Fruit fly (Drosophila melanogaster) whole organism, embryonic: ENCODE results near the gene synr.
A peak's percentile ranks its signal among the peaks of the same experiment; 100 is the strongest.

Experiments
- BEAF-32 ChIP-seq: fragments of 200-800 bp; sonication (Bioruptor generic); optimal IDR thresholded peaks from 3 replicates; lab custom pipeline; 2017; ENCODE audit warnings: missing biosample characterization, missing genetic modification characterization, mild to moderate bottlenecking, moderate library complexity, missing genetic modification reagents
- CG13123 ChIP-seq: fragments of 200-800 bp; sonication (Bioruptor generic); optimal IDR thresholded peaks from 2 replicates; lab custom pipeline; 2016; ENCODE audit warnings: missing biosample characterization, missing genetic modification characterization
- CG13775 ChIP-seq: fragments of 200-800 bp; sonication (Bioruptor generic); optimal IDR thresholded peaks from 3 replicates; lab custom pipeline; 2017; ENCODE audit warnings: missing biosample characterization, mild to moderate bottlenecking, missing genetic modification characterization
- CG15269 ChIP-seq: fragments of 200-800 bp; sonication (Bioruptor generic); optimal IDR thresholded peaks from 2 replicates; lab custom pipeline; 2018; ENCODE audit warnings: missing biosample characterization, mild to moderate bottlenecking, missing genetic modification characterization, moderate library complexity
- CG15514 ChIP-seq: fragments of 200-800 bp; sonication (Bioruptor generic); optimal IDR thresholded peaks from 3 replicates; lab custom pipeline; 2017; ENCODE audit warnings: missing biosample characterization, missing genetic modification characterization, mild to moderate bottlenecking, moderate library complexity, missing genetic modification reagents
- CG2199 ChIP-seq: fragments of 200-800 bp; sonication (Bioruptor generic); IDR thresholded peaks from 3 replicates; pipeline ENCODE4 v1.3.6; 2022; ENCODE audit warnings: missing biosample characterization, missing genetic modification characterization
- CG32532 ChIP-seq: fragments of 200-800 bp; sonication (Bioruptor generic); IDR thresholded peaks from 2 replicates; pipeline ENCODE4 v1.3.6; 2022; ENCODE audit warnings: missing biosample characterization, missing genetic modification characterization
- CG33557 ChIP-seq: fragments of 200-800 bp; sonication (Bioruptor generic); optimal IDR thresholded peaks from 2 replicates; lab custom pipeline; 2019; ENCODE audit warnings: missing biosample characterization, mild to moderate bottlenecking, missing genetic modification characterization, moderate library complexity
- CG5245 ChIP-seq: fragments of 200-800 bp; sonication (Bioruptor generic); optimal IDR thresholded peaks from 3 replicates; lab custom pipeline; 2016; ENCODE audit warnings: missing biosample characterization, missing genetic modification characterization
- CG7271 ChIP-seq: fragments of 200-800 bp; sonication (Bioruptor generic); optimal IDR thresholded peaks from 2 replicates; lab custom pipeline; 2018; ENCODE audit warnings: missing biosample characterization, mild to moderate bottlenecking, missing genetic modification characterization, moderate library complexity
- CG7987 ChIP-seq: fragments of 200-800 bp; sonication (Bioruptor generic); optimal IDR thresholded peaks from 2 replicates; lab custom pipeline; 2018; ENCODE audit warnings: missing biosample characterization, mild to moderate bottlenecking, missing genetic modification characterization, moderate library complexity
- CG9215 ChIP-seq: fragments of 200-800 bp; sonication (Bioruptor generic); IDR thresholded peaks from 2 replicates; pipeline ENCODE4 v1.3.6; 2022; ENCODE audit warnings: missing biosample characterization, missing genetic modification characterization
- Dip3 ChIP-seq: fragments of 200-800 bp; sonication (Bioruptor generic); optimal IDR thresholded peaks from 3 replicates; lab custom pipeline; 2016; ENCODE audit warnings: missing biosample characterization, missing genetic modification characterization
- Dp ChIP-seq: fragments of 200-800 bp; sonication (Bioruptor generic); optimal IDR thresholded peaks from 2 replicates; lab custom pipeline; 2018; ENCODE audit warnings: missing biosample characterization, mild to moderate bottlenecking, missing genetic modification characterization, moderate library complexity
- ERR ChIP-seq: fragments of 200-800 bp; sonication (Bioruptor generic); optimal IDR thresholded peaks from 2 replicates; lab custom pipeline; 2016; ENCODE audit warnings: missing biosample characterization, missing genetic modification characterization
- HLH3B ChIP-seq: fragments of 200-800 bp; sonication (Bioruptor generic); IDR thresholded peaks from 2 replicates; pipeline ENCODE4 v1.3.6; 2022; ENCODE audit warnings: missing biosample characterization, missing genetic modification characterization
- Hmx ChIP-seq: fragments of 200-800 bp; sonication (Bioruptor generic); optimal IDR thresholded peaks from 2 replicates; lab custom pipeline; 2016; ENCODE audit warnings: missing biosample characterization, missing genetic modification characterization
- Lhr ChIP-seq: fragments of 200-800 bp; sonication (Bioruptor generic); optimal IDR thresholded peaks from 3 replicates; lab custom pipeline; 2017; ENCODE audit warnings: mild to moderate bottlenecking, missing biosample characterization, missing genetic modification reagents, missing genetic modification characterization
- Med ChIP-seq: fragments of 200-800 bp; sonication (Bioruptor generic); peaks from one replicate; lab custom pipeline; 2016; ENCODE audit warnings: missing biosample characterization, missing genetic modification characterization, mild to moderate bottlenecking, inconsistent platforms, moderate library complexity
- Meics ChIP-seq: fragments of 200-800 bp; sonication (Bioruptor generic); optimal IDR thresholded peaks from 2 replicates; lab custom pipeline; 2017; ENCODE audit warnings: missing biosample characterization, mild to moderate bottlenecking, missing genetic modification characterization
- NC2β ChIP-seq: fragments of 200-800 bp; sonication (Bioruptor generic); optimal IDR thresholded peaks from 2 replicates; lab custom pipeline; 2016; ENCODE audit warnings: missing biosample characterization, missing genetic modification characterization
- NfI ChIP-seq: fragments of 200-800 bp; sonication (Bioruptor generic); optimal IDR thresholded peaks from 3 replicates; lab custom pipeline; 2018; ENCODE audit warnings: missing biosample characterization, mild to moderate bottlenecking, missing genetic modification characterization, moderate library complexity
- Opbp ChIP-seq: fragments of 200-800 bp; sonication (Bioruptor generic); IDR thresholded peaks from 3 replicates; pipeline ENCODE4 v1.3.6; 2022; ENCODE audit warnings: missing biosample characterization, missing genetic modification characterization; ENCODE audit not compliant: partially characterized antibody
- ash1 ChIP-seq: fragments of 200-800 bp; sonication (Bioruptor generic); optimal IDR thresholded peaks from 2 replicates; lab custom pipeline; 2018; ENCODE audit warnings: missing biosample characterization, mild to moderate bottlenecking, missing genetic modification characterization
- ci ChIP-seq: fragments of 200-800 bp; sonication (Bioruptor generic); IDR thresholded peaks from 3 replicates; pipeline ENCODE4 v1.3.6; 2022; ENCODE audit warnings: missing biosample characterization, missing genetic modification characterization
- ewg ChIP-seq: fragments of 200-800 bp; sonication (Bioruptor generic); optimal IDR thresholded peaks from 3 replicates; lab custom pipeline; 2017; ENCODE audit warnings: mild to moderate bottlenecking, missing biosample characterization, missing genetic modification reagents, missing genetic modification characterization
- fd96Cb ChIP-seq: fragments of 200-800 bp; sonication (Bioruptor generic); optimal IDR thresholded peaks from 2 replicates; lab custom pipeline; 2018; ENCODE audit warnings: missing biosample characterization, mild to moderate bottlenecking, missing genetic modification characterization, moderate library complexity
- fu2 ChIP-seq: fragments of 200-800 bp; sonication (Bioruptor generic); optimal IDR thresholded peaks from 2 replicates; lab custom pipeline; 2016; ENCODE audit warnings: missing biosample characterization, missing genetic modification characterization
- gcm ChIP-seq: fragments of 200-800 bp; sonication (Bioruptor generic); optimal IDR thresholded peaks from 2 replicates; lab custom pipeline; 2019; ENCODE audit warnings: missing biosample characterization, mild to moderate bottlenecking, missing genetic modification characterization, moderate library complexity
- hbn ChIP-seq: fragments of 200-800 bp; sonication (Bioruptor generic); IDR thresholded peaks from 2 replicates; pipeline ENCODE4 v1.3.6; 2022; ENCODE audit warnings: missing biosample characterization, missing genetic modification characterization; ENCODE audit not compliant: partially characterized antibody
- jigr1 ChIP-seq: fragments of 200-800 bp; sonication (Bioruptor generic); IDR thresholded peaks from 3 replicates; pipeline ENCODE4 v1.3.6; 2022; ENCODE audit warnings: missing biosample characterization, missing genetic modification characterization
- maf-S ChIP-seq: fragments of 200-800 bp; sonication (Bioruptor generic); optimal IDR thresholded peaks from 2 replicates; lab custom pipeline; 2016; ENCODE audit warnings: missing biosample characterization, missing genetic modification characterization
- mirr ChIP-seq: fragments of 200-800 bp; sonication (Bioruptor generic); optimal IDR thresholded peaks from 3 replicates; lab custom pipeline; 2018; ENCODE audit warnings: missing biosample characterization, mild to moderate bottlenecking, missing genetic modification characterization
- mld ChIP-seq: fragments of 200-800 bp; sonication (Bioruptor generic); IDR thresholded peaks from 3 replicates; pipeline ENCODE4 v1.3.6; 2022; ENCODE audit warnings: missing biosample characterization, missing genetic modification characterization; ENCODE audit not compliant: partially characterized antibody
- nom ChIP-seq: fragments of 200-800 bp; sonication (Bioruptor generic); optimal IDR thresholded peaks from 2 replicates; lab custom pipeline; 2017; ENCODE audit warnings: missing biosample characterization, missing genetic modification characterization, mild to moderate bottlenecking, moderate library complexity, missing genetic modification reagents
- org-1 ChIP-seq: fragments of 200-800 bp; sonication (Bioruptor generic); optimal IDR thresholded peaks from 2 replicates; lab custom pipeline; 2017; ENCODE audit warnings: missing biosample characterization, missing genetic modification characterization
- phol ChIP-seq: fragments of 200-800 bp; sonication (Bioruptor generic); optimal IDR thresholded peaks from 3 replicates; lab custom pipeline; 2018; ENCODE audit warnings: missing biosample characterization, mild to moderate bottlenecking, missing genetic modification characterization, moderate library complexity
- pita ChIP-seq: fragments of 200-800 bp; sonication (Bioruptor generic); optimal IDR thresholded peaks from 2 replicates; lab custom pipeline; 2017; ENCODE audit warnings: missing biosample characterization, mild to moderate bottlenecking, missing genetic modification characterization
- repo ChIP-seq: fragments of 200-800 bp; sonication (Bioruptor generic); optimal IDR thresholded peaks from 2 replicates; lab custom pipeline; 2016; ENCODE audit warnings: missing biosample characterization, missing genetic modification characterization
- run ChIP-seq: fragments of 200-800 bp; sonication (Bioruptor generic); optimal IDR thresholded peaks from 3 replicates; lab custom pipeline; 2018; ENCODE audit warnings: missing biosample characterization, mild to moderate bottlenecking, missing genetic modification characterization
- sc ChIP-seq, 3 experiments: fragments of >200 bp in 2 of 3; fragments of 200-800 bp in 1 of 3; sonication (Bioruptor generic) in 1 of 3; optimal IDR thresholded peaks; 2 replicates in 2 of 3; 3 replicates in 1 of 3; lab custom pipeline; 2017; ENCODE audit warnings: mild to moderate bottlenecking in 1 of 3, missing biosample characterization in 1 of 3, missing genetic modification characterization in 1 of 3, missing genetic modification reagents in 1 of 3
- sd ChIP-seq: fragments of 200-800 bp; sonication (Bioruptor generic); optimal IDR thresholded peaks from 3 replicates; lab custom pipeline; 2018; ENCODE audit warnings: missing biosample characterization, mild to moderate bottlenecking, missing genetic modification characterization, moderate library complexity
- seq ChIP-seq: fragments of 200-800 bp; sonication (Bioruptor generic); IDR thresholded peaks from 2 replicates; pipeline ENCODE4 v1.3.6; 2022; ENCODE audit warnings: missing biosample characterization, missing genetic modification characterization
- ssp ChIP-seq: fragments of 200-800 bp; sonication (Bioruptor generic); IDR thresholded peaks from 2 replicates; pipeline ENCODE4 v1.3.6; 2022; ENCODE audit warnings: missing biosample characterization, missing genetic modification characterization
- sug ChIP-seq: fragments of 200-800 bp; optimal IDR thresholded peaks from 2 replicates; lab custom pipeline; 2019; ENCODE audit warnings: missing biosample characterization, mild to moderate bottlenecking, missing genetic modification characterization, moderate library complexity
- tin ChIP-seq: fragments of 200-800 bp; sonication (Bioruptor generic); optimal IDR thresholded peaks from 3 replicates; lab custom pipeline; 2016; ENCODE audit warnings: missing biosample characterization, missing genetic modification characterization
- tio ChIP-seq: fragments of 200-800 bp; sonication (Bioruptor generic); optimal IDR thresholded peaks from 2 replicates; lab custom pipeline; 2017; ENCODE audit warnings: missing biosample characterization, missing genetic modification characterization, inconsistent platforms
- zen ChIP-seq: fragments of 200-800 bp; sonication (Bioruptor generic); optimal IDR thresholded peaks from 3 replicates; lab custom pipeline; 2018; ENCODE audit warnings: missing biosample characterization, mild to moderate bottlenecking, missing genetic modification characterization, moderate library complexity

synr gene

dm6 chr2L:4906546-4907250, 35.8 kb upstream of the synr start, which contains the start of gene snsl (continued):
- 0 out of 2 replicates have a peak, but pooled peaks have one; percentile 30 for TF ChIP-seq seq (GFP tag; lab: Robert Waterston, UW)
- no peak for TF ChIP-seq hbn
- TF ChIP-seq Dp (GFP tag; lab: Kevin White, UChicago), result no peak
- no peak for TF ChIP-seq CG7987 (GFP tag; lab: Kevin White, UChicago)
- TF ChIP-seq CG13775 (GFP tag; lab: Kevin White, UChicago), result peak; percentile 35
- no peak for TF ChIP-seq mld
- TF ChIP-seq ci (GFP tag; lab: Robert Waterston, UW), result peak; percentile 58; the same call in 2 of the 3 replicates
- peak; percentile 37; the same call in 1 of the 2 replicates for TF ChIP-seq CG32532 (GFP tag; lab: Robert Waterston, UW)
- no peak for TF ChIP-seq Hmx (GFP tag; lab: Kevin White, UChicago)
- TF ChIP-seq tin, result peak; percentile 40
- TF ChIP-seq Meics, result peak; percentile 65
- peak; percentile 55 for TF ChIP-seq sd
- no peak for TF ChIP-seq ash1 (GFP tag; lab: Kevin White, UChicago)
- TF ChIP-seq NfI, result peak; percentile 23
- TF ChIP-seq phol, result peak; percentile 78
- TF ChIP-seq repo, result no peak
- peak; percentile 57 for TF ChIP-seq sug (tag; lab: Kevin White, UChicago)
- TF ChIP-seq CG2199, result no peak
- TF ChIP-seq Lhr (GFP tag; lab: Kevin White, UChicago), result no peak
- peak; percentile 73 for TF ChIP-seq gcm (GFP tag; lab: Kevin White, UChicago)
- peak; percentile 38; the same call in 1 of the 2 replicates for TF ChIP-seq HLH3B (GFP tag; lab: Robert Waterston, UW)
- peak; percentile 5 for TF ChIP-seq tio (GFP tag; lab: Kevin White, UChicago)
- TF ChIP-seq maf-S (GFP tag; lab: Kevin White, UChicago), result no peak
- no peak for TF ChIP-seq CG9215
- no peak for TF ChIP-seq NC2β (GFP tag; lab: Kevin White, UChicago)
- peak; percentile 42 for TF ChIP-seq CG33557
- TF ChIP-seq ERR (GFP tag; lab: Kevin White, UChicago), result no peak
- no peak for TF ChIP-seq Dip3 (GFP tag; lab: Kevin White, UChicago)
- peak; percentile 65 for TF ChIP-seq run (tag; lab: Kevin White, UChicago)
- 0 out of 3 replicates have a peak, but pooled peaks have one; percentile 36 for TF ChIP-seq jigr1 (GFP tag; lab: Robert Waterston, UW)
- no peak for TF ChIP-seq fu2
- no peak for TF ChIP-seq BEAF-32 (GFP tag; lab: Kevin White, UChicago)
- TF ChIP-seq fd96Cb, result peak; percentile 54
- no peak for TF ChIP-seq zen (tag; lab: Kevin White, UChicago)
- TF ChIP-seq CG15269 (tag; lab: Kevin White, UChicago), result peak; percentile 85
- peak; percentile 8 for TF ChIP-seq CG5245 (GFP tag; lab: Kevin White, UChicago)
- TF ChIP-seq CG7271 (tag; lab: Kevin White, UChicago), result no peak
- TF ChIP-seq nom (GFP tag; lab: Kevin White, UChicago), result peak; percentile 62
- TF ChIP-seq ssp, result 0 out of 2 replicates have a peak, but pooled peaks have one; percentile 12
- TF ChIP-seq Opbp (GFP tag; lab: Robert Waterston, UW), result no peak
- peak; percentile 0 for TF ChIP-seq mirr (GFP tag; lab: Kevin White, UChicago)
- TF ChIP-seq org-1 (GFP tag; lab: Kevin White, UChicago), result peak; percentile 53
- no peak for TF ChIP-seq CG13123 (GFP tag; lab: Kevin White, UChicago)
- no peak for TF ChIP-seq ewg
- no peak for TF ChIP-seq CG15514 (GFP tag; lab: Kevin White, UChicago)
- no peak for TF ChIP-seq pita (GFP tag; lab: Kevin White, UChicago)
- peak; percentile 85 for TF ChIP-seq Med (GFP tag; lab: Kevin White, UChicago)
- no peak for TF ChIP-seq sc (optimal IDR thresholded peaks at IDR 0.05; lab: Kevin White, UChicago)
- TF ChIP-seq sc (GFP tag; optimal IDR thresholded peaks at IDR 0.05; lab: Kevin White, UChicago), result no peak
